Worm (Caenorhabditis elegans) whole organism, L4 larva: Measurements from ENCODE around the gene cdk-12.

ENCODE experiments used
- mes-2 ChIP-seq: sonication (generic microtip); optimal IDR thresholded peaks from 2 replicates; lab custom pipeline; 2016; ENCODE audit warnings: missing genotype, mild to moderate bottlenecking, missing genetic modification characterization, missing compliant biosample characterization; ENCODE audit not compliant: poor library complexity, severe bottlenecking
- nhr-10 ChIP-seq: fragments of 150-350 bp; optimal IDR thresholded peaks from 2 replicates; lab custom pipeline; 2014; ENCODE audit warnings: missing biosample characterization, missing genetic modification characterization
- nhr-11 ChIP-seq: fragments of 150-350 bp; optimal IDR thresholded peaks from 2 replicates; lab custom pipeline; 2014; ENCODE audit warnings: missing biosample characterization, missing genetic modification characterization
- snpc-4 ChIP-seq: fragments of 150-350 bp; optimal IDR thresholded peaks from 2 replicates; lab custom pipeline; 2014; ENCODE audit warnings: missing biosample characterization, missing genetic modification characterization

ce11 chrIII:4379717-4380116 is 46.9 kb downstream of the cdk-12 start, which contains the start of gene B0284.3:
- TF ChIP-seq snpc-4 (tag; lab: Kevin White, UChicago) (no peak), nhr-11 (no peak), mes-2 (tag; lab: Kevin White, UChicago) (no peak), nhr-10 (tag; lab: Kevin White, UChicago) (no peak)
